Worm (Caenorhabditis elegans) whole organism, young adult: ENCODE data around the gene F42C5.4.

Source experiments
- ets-4 ChIP-seq: fragments of 200-800 bp; sonication (Bioruptor generic); optimal IDR thresholded peaks from 2 replicates; lab custom pipeline; 2018; ENCODE audit warnings: mild to moderate bottlenecking, missing genetic modification characterization, missing compliant biosample characterization
- lin-26 ChIP-seq: fragments of 200-800 bp; sonication (Bioruptor generic); IDR thresholded peaks from 2 replicates; pipeline ENCODE4 v1.3.6; 2022; ENCODE audit warnings: missing genetic modification reagents, missing genetic modification characterization, missing compliant biosample characterization

DNA sequence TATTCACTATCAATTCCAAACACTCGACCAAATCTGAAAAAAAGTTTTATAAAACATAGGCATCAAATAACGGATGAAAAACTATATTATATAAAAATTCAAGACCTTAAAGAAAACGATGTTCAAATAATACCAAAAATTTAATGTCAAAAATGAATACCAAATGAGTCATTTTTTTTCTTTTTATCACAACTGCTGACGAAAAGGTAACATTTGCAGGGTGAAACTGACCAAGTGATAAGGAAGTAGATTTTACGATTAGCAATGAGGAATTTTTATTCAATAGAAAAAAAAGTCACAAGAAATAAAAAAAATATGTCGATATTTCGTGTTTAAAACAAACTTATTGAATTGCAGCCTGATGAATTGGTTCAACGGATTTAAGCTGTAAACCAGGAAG lies 6.1 kb downstream of the F42C5.4 start, which contains the start of gene C06E4.8:
- TF ChIP-seq ets-4 (GFP tag; lab: Kevin White, UChicago) (no peak), lin-26 (no peak)
